Worm (Caenorhabditis elegans) whole organism, L4 larva: ENCODE measurements around the gene miz-1.

Experiments
- aly-2 ChIP-seq: sonication (generic microtip); optimal IDR thresholded peaks from 2 replicates; lab custom pipeline; 2018; ENCODE audit warnings: missing biosample characterization, missing genetic modification characterization
- lin-29 ChIP-seq: fragments of 200-800 bp; sonication (Bioruptor generic); IDR thresholded peaks from 2 replicates; pipeline ENCODE4 v1.3.6; 2022; ENCODE audit warnings: missing genetic modification reagents, missing genetic modification characterization, missing compliant biosample characterization
- lin-38 ChIP-seq: fragments of 200-800 bp; sonication (Bioruptor generic); IDR thresholded peaks from 2 replicates; pipeline ENCODE4 v1.3.6; 2022; ENCODE audit warnings: missing genetic modification reagents, missing genetic modification characterization, missing compliant biosample characterization
- snpc-1.2 ChIP-seq: fragments of 200-800 bp; sonication (Bioruptor generic); IDR thresholded peaks from 2 replicates; pipeline ENCODE4 v1.3.6; 2022; ENCODE audit warnings: missing genetic modification reagents, missing genetic modification characterization, missing compliant biosample characterization
- unc-62 ChIP-seq, 3 experiments: fragments of 150-350 bp in 1 of 3; sonication (generic microtip); optimal IDR thresholded peaks in 2 of 3; peaks in 1 of 3; 1 replicate in 1 of 3; 2 replicates in 2 of 3; lab custom pipeline; 2014 to 2017; ENCODE audit warnings: missing biosample characterization in 3 of 3, missing genetic modification characterization in 3 of 3, missing genetic modification reagents in 3 of 3, missing genotype in 1 of 3
- zag-1 ChIP-seq: fragments of 150-350 bp; optimal IDR thresholded peaks from 2 replicates; lab custom pipeline; 2014; ENCODE audit warnings: missing biosample characterization, missing genetic modification characterization
- ztf-11 ChIP-seq: fragments of 150-350 bp; optimal IDR thresholded peaks from 2 replicates; lab custom pipeline; 2014; ENCODE audit warnings: missing biosample characterization, missing genetic modification characterization

DNA sequence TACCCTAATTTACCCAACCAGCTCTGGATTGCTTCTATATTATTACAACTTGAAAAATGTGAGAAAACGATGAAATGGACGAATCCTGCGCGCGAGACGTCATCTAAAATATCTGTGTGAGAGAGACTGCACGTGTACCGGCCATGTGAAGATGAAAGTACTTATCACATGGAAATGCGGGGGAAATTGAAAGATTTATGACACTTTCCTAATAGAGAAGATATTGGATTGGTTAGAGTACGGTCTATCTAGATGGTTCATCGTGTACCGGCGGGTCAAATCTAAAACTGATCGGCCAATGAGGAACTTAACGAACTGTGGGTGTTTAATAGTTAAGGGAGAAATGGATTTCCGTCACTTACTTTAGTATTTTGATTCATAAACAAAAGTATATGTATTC lies 30.2 kb upstream of the miz-1 start:
- TF ChIP-seq aly-2 (no peak), snpc-1.2 (GFP tag; lab: Robert Waterston, UW) (no peak), ztf-11 (tag; lab: Kevin White, UChicago) (no peak), unc-62 (GFP tag; optimal IDR thresholded peaks at IDR 0.05 in 1 of 2; lab: Kevin White, UChicago) (no peak), unc-62 (tag; optimal IDR thresholded peaks at IDR 0.05; lab: Kevin White, UChicago) (no peak), zag-1 (tag; lab: Kevin White, UChicago) (no peak), lin-29 (GFP tag; lab: Robert Waterston, UW) (no peak), lin-38 (GFP tag; lab: Robert Waterston, UW) (no peak)
